Fruit fly (Drosophila melanogaster) whole organism, embryonic: ENCODE results near the gene Tfb4.

Experiments
- ATbp ChIP-seq: fragments of 200-800 bp; sonication (Bioruptor generic); optimal IDR thresholded peaks from 2 replicates; lab custom pipeline; 2017; ENCODE audit warnings: missing biosample characterization, mild to moderate bottlenecking, missing genetic modification characterization, missing genetic modification reagents
- Asciz ChIP-seq: fragments of 200-800 bp; sonication (Bioruptor generic); optimal IDR thresholded peaks from 2 replicates; lab custom pipeline; 2017; ENCODE audit warnings: missing biosample characterization, mild to moderate bottlenecking, missing genetic modification characterization, missing genetic modification reagents
- Bdp1 ChIP-seq: fragments of 200-800 bp; sonication (Bioruptor generic); optimal IDR thresholded peaks from 3 replicates; lab custom pipeline; 2016; ENCODE audit warnings: missing biosample characterization, missing genetic modification characterization
- BtbVII ChIP-seq: fragments of 200-800 bp; sonication (Bioruptor generic); optimal IDR thresholded peaks from 3 replicates; lab custom pipeline; 2017; ENCODE audit warnings: missing biosample characterization, mild to moderate bottlenecking, missing genetic modification characterization
- CG10147 ChIP-seq: fragments of 200-800 bp; sonication (Bioruptor generic); optimal IDR thresholded peaks from 2 replicates; lab custom pipeline; 2019; ENCODE audit warnings: missing biosample characterization, mild to moderate bottlenecking, missing genetic modification characterization, moderate library complexity
- CG11247 ChIP-seq: fragments of 200-800 bp; sonication (Bioruptor generic); IDR thresholded peaks from 2 replicates; pipeline ENCODE4 v1.3.6; 2022; ENCODE audit warnings: missing biosample characterization, missing genetic modification characterization
- CG11398 ChIP-seq: fragments of 200-800 bp; sonication (Bioruptor generic); optimal IDR thresholded peaks from 2 replicates; lab custom pipeline; 2016; ENCODE audit warnings: missing biosample characterization, missing genetic modification characterization
- CG12071 ChIP-seq: fragments of 200-800 bp; sonication (Bioruptor generic); optimal IDR thresholded peaks from 3 replicates; lab custom pipeline; 2018; ENCODE audit warnings: missing biosample characterization, mild to moderate bottlenecking, missing genetic modification characterization
- CG15011 ChIP-seq: fragments of 200-800 bp; sonication (Bioruptor generic); optimal IDR thresholded peaks from 3 replicates; lab custom pipeline; 2018; ENCODE audit warnings: missing biosample characterization, mild to moderate bottlenecking, missing genetic modification characterization
- CG32532 ChIP-seq: fragments of 200-800 bp; sonication (Bioruptor generic); IDR thresholded peaks from 2 replicates; pipeline ENCODE4 v1.3.6; 2022; ENCODE audit warnings: missing biosample characterization, missing genetic modification characterization
- CG33557 ChIP-seq: fragments of 200-800 bp; sonication (Bioruptor generic); optimal IDR thresholded peaks from 2 replicates; lab custom pipeline; 2019; ENCODE audit warnings: missing biosample characterization, mild to moderate bottlenecking, missing genetic modification characterization, moderate library complexity
- CG4617 ChIP-seq: fragments of 200-800 bp; sonication (Bioruptor generic); optimal IDR thresholded peaks from 3 replicates; lab custom pipeline; 2016; ENCODE audit warnings: missing biosample characterization, missing genetic modification characterization, borderline replicate concordance
- CG5245 ChIP-seq: fragments of 200-800 bp; sonication (Bioruptor generic); optimal IDR thresholded peaks from 3 replicates; lab custom pipeline; 2016; ENCODE audit warnings: missing biosample characterization, missing genetic modification characterization
- CG6254 ChIP-seq: fragments of 200-800 bp; sonication (Bioruptor generic); optimal IDR thresholded peaks from 3 replicates; lab custom pipeline; 2017; ENCODE audit warnings: mild to moderate bottlenecking, missing biosample characterization, missing genetic modification reagents, missing genetic modification characterization
- CG9817 ChIP-seq: fragments of 200-800 bp; sonication (Bioruptor generic); optimal IDR thresholded peaks from 2 replicates; lab custom pipeline; 2018; ENCODE audit warnings: missing biosample characterization, mild to moderate bottlenecking, missing genetic modification characterization, moderate library complexity
- CG9876 ChIP-seq: fragments of 200-800 bp; sonication (Bioruptor generic); optimal IDR thresholded peaks from 2 replicates; lab custom pipeline; 2016; ENCODE audit warnings: missing biosample characterization, missing genetic modification characterization
- D19B ChIP-seq: fragments of 200-800 bp; sonication (Bioruptor generic); optimal IDR thresholded peaks from 2 replicates; lab custom pipeline; 2017; ENCODE audit warnings: missing biosample characterization, mild to moderate bottlenecking, missing genetic modification characterization
- Dip3 ChIP-seq: fragments of 200-800 bp; sonication (Bioruptor generic); optimal IDR thresholded peaks from 3 replicates; lab custom pipeline; 2016; ENCODE audit warnings: missing biosample characterization, missing genetic modification characterization
- Dll ChIP-seq: fragments of 200-800 bp; sonication (Bioruptor generic); IDR thresholded peaks from 4 replicates; pipeline ENCODE4 v1.3.6; 2022; ENCODE audit warnings: missing biosample characterization, missing genetic modification characterization; ENCODE audit not compliant: partially characterized antibody
- Gug ChIP-seq: fragments of 200-800 bp; sonication (Bioruptor generic); IDR thresholded peaks from 4 replicates; pipeline ENCODE4 v1.3.6; 2022; ENCODE audit warnings: missing biosample characterization, missing genetic modification characterization
- HmgZ ChIP-seq: fragments of 200-800 bp; sonication (Bioruptor generic); optimal IDR thresholded peaks from 2 replicates; lab custom pipeline; 2018; ENCODE audit warnings: missing biosample characterization, mild to moderate bottlenecking, missing genetic modification characterization
- NFAT ChIP-seq: fragments of 200-800 bp; sonication (Bioruptor generic); IDR thresholded peaks from 2 replicates; pipeline ENCODE4 v1.3.6; 2022; ENCODE audit warnings: missing biosample characterization, missing genetic modification characterization
- Oaz ChIP-seq: fragments of 200-800 bp; sonication (Bioruptor generic); IDR thresholded peaks from 2 replicates; pipeline ENCODE4 v1.3.6; 2022; ENCODE audit warnings: missing biosample characterization, missing genetic modification characterization
- Pdp1 ChIP-seq, 2 experiments: fragments of 200-800 bp; sonication (Bioruptor generic); optimal IDR thresholded peaks; 3 replicates each; lab custom pipeline; 2016; ENCODE audit warnings: missing biosample characterization in 2 of 2, missing genetic modification characterization in 2 of 2, mild to moderate bottlenecking in 1 of 2, moderate library complexity in 1 of 2
- Scr ChIP-seq: fragments of 200-800 bp; sonication (Bioruptor generic); IDR thresholded peaks from 2 replicates; pipeline ENCODE4 v1.3.6; 2022; ENCODE audit warnings: missing biosample characterization, missing genetic modification characterization; ENCODE audit not compliant: partially characterized antibody
- al ChIP-seq: fragments of 200-800 bp; sonication (Bioruptor generic); IDR thresholded peaks from 2 replicates; pipeline ENCODE4 v1.3.6; 2022; ENCODE audit warnings: missing biosample characterization, missing genetic modification characterization
- chinmo ChIP-seq: fragments of 200-800 bp; sonication (Bioruptor generic); IDR thresholded peaks from 4 replicates; pipeline ENCODE4 v1.3.6; 2022; ENCODE audit warnings: missing biosample characterization, missing genetic modification characterization; ENCODE audit not compliant: partially characterized antibody
- esg ChIP-seq: fragments of 200-800 bp; sonication (Bioruptor generic); conservative IDR thresholded peaks from 2 replicates; pipeline ENCODE4 v1.3.6; 2022; ENCODE audit warnings: missing biosample characterization, missing genetic modification characterization
- fd102C ChIP-seq: fragments of 200-800 bp; sonication (Bioruptor generic); optimal IDR thresholded peaks from 2 replicates; lab custom pipeline; 2018; ENCODE audit warnings: missing biosample characterization, mild to moderate bottlenecking, missing genetic modification characterization, moderate library complexity
- ham ChIP-seq: fragments of 200-800 bp; sonication (Bioruptor generic); IDR thresholded peaks from 2 replicates; pipeline ENCODE4 v1.3.6; 2022; ENCODE audit warnings: missing biosample characterization, missing genetic modification characterization
- jing ChIP-seq: fragments of 200-800 bp; sonication (Bioruptor generic); optimal IDR thresholded peaks from 2 replicates; lab custom pipeline; 2018; ENCODE audit warnings: missing biosample characterization, mild to moderate bottlenecking, missing genetic modification characterization
- lilli ChIP-seq: fragments of 200-800 bp; sonication (Bioruptor generic); optimal IDR thresholded peaks from 3 replicates; lab custom pipeline; 2016; ENCODE audit warnings: missing biosample characterization, missing genetic modification characterization
- lola ChIP-seq, 3 experiments: fragments of >200 bp in 2 of 3; fragments of 200-800 bp in 1 of 3; sonication (Bioruptor generic) in 1 of 3; optimal IDR thresholded peaks; 2 replicates each; lab custom pipeline; 2017 to 2019; ENCODE audit warnings: missing biosample characterization in 3 of 3, missing genetic modification characterization in 3 of 3, mild to moderate bottlenecking in 1 of 3, moderate library complexity in 1 of 3
- luna ChIP-seq: fragments of 200-800 bp; sonication (Bioruptor generic); optimal IDR thresholded peaks from 2 replicates; lab custom pipeline; 2016; ENCODE audit warnings: missing biosample characterization, missing genetic modification characterization
- pfk ChIP-seq: fragments of 200-800 bp; sonication (Bioruptor generic); optimal IDR thresholded peaks from 2 replicates; lab custom pipeline; 2018; ENCODE audit warnings: missing biosample characterization, mild to moderate bottlenecking, missing genetic modification characterization, moderate library complexity
- pnt ChIP-seq: fragments of 200-800 bp; sonication (Bioruptor generic); optimal IDR thresholded peaks from 3 replicates; lab custom pipeline; 2016; ENCODE audit warnings: missing biosample characterization, missing genetic modification characterization
- pum ChIP-seq: fragments of 200-800 bp; sonication (Bioruptor generic); optimal IDR thresholded peaks from 2 replicates; lab custom pipeline; 2016; ENCODE audit warnings: missing biosample characterization, missing genetic modification characterization
- ro ChIP-seq: fragments of 200-800 bp; sonication (Bioruptor generic); IDR thresholded peaks from 2 replicates; pipeline ENCODE4 v1.3.6; 2022; ENCODE audit warnings: missing biosample characterization, missing genetic modification characterization
- slou ChIP-seq: fragments of 200-800 bp; sonication (Bioruptor generic); optimal IDR thresholded peaks from 3 replicates; lab custom pipeline; 2016; ENCODE audit warnings: missing biosample characterization, missing genetic modification characterization
- slp2 ChIP-seq: fragments of 200-800 bp; sonication (Bioruptor generic); optimal IDR thresholded peaks from 2 replicates; lab custom pipeline; 2016; ENCODE audit warnings: missing biosample characterization, missing genetic modification characterization
- ssp ChIP-seq: fragments of 200-800 bp; sonication (Bioruptor generic); IDR thresholded peaks from 2 replicates; pipeline ENCODE4 v1.3.6; 2022; ENCODE audit warnings: missing biosample characterization, missing genetic modification characterization
- tna ChIP-seq: fragments of 200-800 bp; sonication (Bioruptor generic); IDR thresholded peaks from 2 replicates; pipeline ENCODE4 v1.3.6; 2022; ENCODE audit warnings: missing biosample characterization, missing genetic modification characterization; ENCODE audit not compliant: partially characterized antibody
- trh ChIP-seq: fragments of 200-800 bp; sonication (Bioruptor generic); optimal IDR thresholded peaks from 2 replicates; lab custom pipeline; 2016; ENCODE audit warnings: missing biosample characterization, missing genetic modification characterization
- unpg ChIP-seq: fragments of 200-800 bp; sonication (Bioruptor generic); optimal IDR thresholded peaks from 3 replicates; lab custom pipeline; 2018; ENCODE audit warnings: missing biosample characterization, mild to moderate bottlenecking, missing genetic modification characterization, moderate library complexity
- vnd ChIP-seq: fragments of 200-800 bp; sonication (Bioruptor generic); IDR thresholded peaks from 3 replicates; pipeline ENCODE4 v1.3.6; 2022; ENCODE audit warnings: missing biosample characterization, missing genetic modification characterization; ENCODE audit not compliant: partially characterized antibody
- zfh1 ChIP-seq: fragments of 200-800 bp; sonication (Bioruptor generic); IDR thresholded peaks from 3 replicates; pipeline ENCODE4 v1.3.6; 2022; ENCODE audit warnings: missing biosample characterization, missing genetic modification characterization

Gene Tfb4

DNA sequence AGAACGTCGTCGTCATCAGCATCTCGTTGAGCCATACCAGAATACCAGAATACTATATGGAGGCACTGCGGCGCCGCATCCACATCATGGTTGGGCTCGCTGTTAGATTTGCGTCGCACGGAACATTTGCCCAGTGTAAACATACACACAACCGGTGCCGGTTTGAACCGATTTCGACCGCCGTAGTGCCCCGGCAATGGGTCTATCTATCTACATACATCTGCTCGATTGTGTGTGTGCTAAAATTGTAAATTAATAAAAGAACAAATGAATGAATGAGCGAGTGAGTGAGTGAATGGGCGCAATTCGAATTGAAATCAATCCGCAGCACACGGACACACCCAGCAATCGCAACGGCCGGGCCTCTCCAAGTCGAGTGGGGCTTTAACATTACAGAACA is 25.0 kb downstream of the Tfb4 start (continued):
- TF ChIP-seq CG12071 (GFP tag; lab: Kevin White, UChicago), result peak; percentile 3
- peak; percentile 24 for TF ChIP-seq CG15011 (GFP tag; lab: Kevin White, UChicago)
- TF ChIP-seq ATbp (GFP tag; lab: Kevin White, UChicago), result peak; percentile 20
- TF ChIP-seq D19B (GFP tag; lab: Kevin White, UChicago), result no peak
- no peak for TF ChIP-seq tna
- TF ChIP-seq Scr (GFP tag; lab: Robert Waterston, UW), result no peak
- no peak for TF ChIP-seq CG9817 (tag; lab: Kevin White, UChicago)

DNA sequence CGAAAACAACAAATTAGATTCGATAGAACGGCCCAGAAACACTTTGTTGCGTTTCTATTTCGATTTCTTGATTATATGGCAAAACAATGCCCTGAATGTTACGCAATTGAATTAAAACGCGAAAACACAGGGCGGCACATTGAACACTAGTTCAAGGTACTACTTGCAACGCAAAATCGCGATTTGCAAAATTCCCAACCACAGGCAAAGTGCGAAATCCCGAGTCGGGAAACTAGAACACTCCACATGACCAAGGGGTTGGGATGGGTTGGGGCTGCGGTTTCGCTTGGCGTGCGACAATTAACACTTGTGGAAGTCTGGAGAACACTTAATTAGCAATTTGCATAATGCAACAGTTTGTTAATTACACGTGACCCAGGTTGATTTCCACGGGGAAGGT is 26.2 kb downstream of the Tfb4 start:
- no peak for TF ChIP-seq fd102C
- TF ChIP-seq pum, result no peak
- TF ChIP-seq CG32532 (GFP tag; lab: Robert Waterston, UW), result no peak
- no peak for TF ChIP-seq CG11247 (GFP tag; lab: Robert Waterston, UW)
- TF ChIP-seq vnd, result 0 out of 3 replicates have a peak, but pooled peaks have one; percentile 22
- TF ChIP-seq luna (GFP tag; lab: Kevin White, UChicago), result no peak
- TF ChIP-seq CG9876 (GFP tag; lab: Kevin White, UChicago), result no peak
- no peak for TF ChIP-seq Dll (GFP tag; lab: Robert Waterston, UW)
- 0 out of 4 replicates have a peak, but pooled peaks have one; percentile 6 for TF ChIP-seq chinmo (GFP tag; lab: Robert Waterston, UW)
- no peak for TF ChIP-seq Oaz (GFP tag; lab: Robert Waterston, UW)
- peak in 1 of 2 experiments; percentile 40 for TF ChIP-seq Pdp1 (GFP tag; optimal IDR thresholded peaks at IDR 0.05; lab: Kevin White, UChicago)
- no peak for TF ChIP-seq CG6254 (GFP tag; lab: Kevin White, UChicago)
- TF ChIP-seq trh (GFP tag; lab: Kevin White, UChicago), result no peak
- TF ChIP-seq unpg (GFP tag; lab: Kevin White, UChicago), result no peak
- no peak for TF ChIP-seq ro (GFP tag; lab: Robert Waterston, UW)
- TF ChIP-seq CG5245 (GFP tag; lab: Kevin White, UChicago), result no peak
- no peak for TF ChIP-seq al (GFP tag; lab: Robert Waterston, UW)
- TF ChIP-seq CG11398 (GFP tag; lab: Kevin White, UChicago), result no peak

- no peak for TF ChIP-seq CG11247 (GFP tag; lab: Robert Waterston, UW)
- TF ChIP-seq HmgZ, result peak; percentile 23
- peak; percentile 33 for TF ChIP-seq BtbVII (GFP tag; lab: Kevin White, UChicago)
- no peak for TF ChIP-seq slou (GFP tag; lab: Kevin White, UChicago)
- TF ChIP-seq ssp (GFP tag; lab: Robert Waterston, UW), result no peak
- TF ChIP-seq pnt (GFP tag; lab: Kevin White, UChicago), result no peak
- TF ChIP-seq lilli, result no peak
- no peak for TF ChIP-seq Bdp1
- no peak for TF ChIP-seq Oaz (GFP tag; lab: Robert Waterston, UW)
- peak in 1 of 3 experiments; percentile 74 for TF ChIP-seq lola (GFP tag; optimal IDR thresholded peaks at IDR 0.05; lab: Kevin White, UChicago)
- TF ChIP-seq zfh1 (GFP tag; lab: Robert Waterston, UW), result peak; percentile 46; the same call in 1 of the 3 replicates
- no peak for TF ChIP-seq NFAT (GFP tag; lab: Robert Waterston, UW)
- TF ChIP-seq CG10147 (GFP tag; lab: Kevin White, UChicago), result no peak
- TF ChIP-seq CG4617, result no peak
- TF ChIP-seq jing (GFP tag; lab: Kevin White, UChicago), result no peak
- TF ChIP-seq Dip3 (GFP tag; lab: Kevin White, UChicago), result no peak
- TF ChIP-seq ham (GFP tag; lab: Robert Waterston, UW), result no peak
- TF ChIP-seq Gug, result no peak
- no peak for TF ChIP-seq esg (GFP tag; lab: Robert Waterston, UW)
- no peak for TF ChIP-seq pfk (GFP tag; lab: Kevin White, UChicago)
- TF ChIP-seq slp2 (GFP tag; lab: Kevin White, UChicago), result no peak
- peak; percentile 55 for TF ChIP-seq unpg (GFP tag; lab: Kevin White, UChicago)
- peak; percentile 75 for TF ChIP-seq Asciz (GFP tag; lab: Kevin White, UChicago)
- peak; percentile 83 for TF ChIP-seq CG33557 (GFP tag; lab: Kevin White, UChicago)
Measured at dm6 chr2L:1123078-1123818, 27.2 kb downstream of the Tfb4 start.
